Fruit fly (Drosophila melanogaster) whole organism, embryonic: ENCODE measurements around the gene Ldaf1.
A peak's percentile ranks its signal among the peaks of the same experiment; 100 is the strongest.

Experiments used
- Awh ChIP-seq: fragments of 200-800 bp; sonication (Bioruptor generic); IDR thresholded peaks from 2 replicates; pipeline ENCODE4, ENCODE4 v1.3.6; 2022; ENCODE audit warnings: missing biosample characterization, missing genetic modification characterization
- CG11695 ChIP-seq: fragments of 200-800 bp; sonication (Bioruptor generic); IDR thresholded peaks from 3 replicates; pipeline ENCODE4 v1.3.6; 2022; ENCODE audit warnings: missing biosample characterization, missing genetic modification characterization
- CG14965 ChIP-seq: fragments of 200-800 bp; sonication (Bioruptor generic); optimal IDR thresholded peaks from 2 replicates; lab custom pipeline; 2016; ENCODE audit warnings: missing biosample characterization, missing genetic modification characterization, borderline replicate concordance
- CG15073 ChIP-seq: fragments of 200-800 bp; sonication (Bioruptor generic); optimal IDR thresholded peaks from 2 replicates; lab custom pipeline; 2016; ENCODE audit warnings: missing biosample characterization, missing genetic modification characterization
- CG16813 ChIP-seq: fragments of 200-800 bp; sonication (Bioruptor generic); IDR thresholded peaks from 3 replicates; pipeline ENCODE4 v1.3.6; 2022; ENCODE audit warnings: missing biosample characterization, missing genetic modification characterization; ENCODE audit not compliant: partially characterized antibody
- CG17912 ChIP-seq: fragments of 200-800 bp; sonication (Bioruptor generic); optimal IDR thresholded peaks from 2 replicates; lab custom pipeline; 2018; ENCODE audit warnings: missing biosample characterization, mild to moderate bottlenecking, missing genetic modification characterization
- CG18262 ChIP-seq: fragments of 200-800 bp; optimal IDR thresholded peaks from 3 replicates; lab custom pipeline; 2019; ENCODE audit warnings: missing biosample characterization, mild to moderate bottlenecking, missing genetic modification characterization, moderate library complexity
- CG1832 ChIP-seq: fragments of 200-800 bp; sonication (Bioruptor generic); optimal IDR thresholded peaks from 2 replicates; lab custom pipeline; 2017; ENCODE audit warnings: missing biosample characterization, mild to moderate bottlenecking, missing genetic modification characterization, inconsistent platforms
- CG18599 ChIP-seq: fragments of 200-800 bp; sonication (Bioruptor generic); optimal IDR thresholded peaks from 3 replicates; lab custom pipeline; 2017; ENCODE audit warnings: missing biosample characterization, missing genetic modification characterization, mild to moderate bottlenecking, moderate library complexity, missing genetic modification reagents
- CG2199 ChIP-seq: fragments of 200-800 bp; sonication (Bioruptor generic); IDR thresholded peaks from 3 replicates; pipeline ENCODE4 v1.3.6; 2022; ENCODE audit warnings: missing biosample characterization, missing genetic modification characterization
- CG2678 ChIP-seq: fragments of 200-800 bp; sonication (Bioruptor generic); optimal IDR thresholded peaks from 3 replicates; lab custom pipeline; 2019; ENCODE audit warnings: missing biosample characterization, mild to moderate bottlenecking, missing genetic modification characterization, moderate library complexity
- CG31441 ChIP-seq: fragments of 200-800 bp; sonication (Bioruptor generic); IDR thresholded peaks from 2 replicates; pipeline ENCODE4 v1.3.6; 2022; ENCODE audit warnings: missing biosample characterization, missing genetic modification characterization
- CG4424 ChIP-seq: fragments of 200-800 bp; sonication (Bioruptor generic); optimal IDR thresholded peaks from 3 replicates; lab custom pipeline; 2016; ENCODE audit warnings: missing biosample characterization, missing genetic modification characterization
- CG4617 ChIP-seq: fragments of 200-800 bp; sonication (Bioruptor generic); optimal IDR thresholded peaks from 3 replicates; lab custom pipeline; 2016; ENCODE audit warnings: missing biosample characterization, missing genetic modification characterization, borderline replicate concordance
- CG4707 ChIP-seq: fragments of 200-800 bp; sonication (Bioruptor generic); optimal IDR thresholded peaks from 2 replicates; lab custom pipeline; 2018; ENCODE audit warnings: missing biosample characterization, mild to moderate bottlenecking, missing genetic modification characterization, moderate library complexity
- CG6791 ChIP-seq: fragments of 200-800 bp; sonication (Bioruptor generic); IDR thresholded peaks from 3 replicates; pipeline ENCODE4 v1.3.6; 2022; ENCODE audit warnings: missing biosample characterization, missing genetic modification characterization; ENCODE audit not compliant: partially characterized antibody
- CG7963 ChIP-seq: fragments of 200-800 bp; sonication (Bioruptor generic); IDR thresholded peaks from 3 replicates; pipeline ENCODE4 v1.3.6; 2022; ENCODE audit warnings: missing biosample characterization, missing genetic modification characterization; ENCODE audit not compliant: partially characterized antibody
- CG8089 ChIP-seq: fragments of 200-800 bp; sonication (Bioruptor generic); optimal IDR thresholded peaks from 3 replicates; lab custom pipeline; 2016; ENCODE audit warnings: missing biosample characterization, missing genetic modification characterization
- CG9215 ChIP-seq: fragments of 200-800 bp; sonication (Bioruptor generic); IDR thresholded peaks from 2 replicates; pipeline ENCODE4 v1.3.6; 2022; ENCODE audit warnings: missing biosample characterization, missing genetic modification characterization
- CG9797 ChIP-seq: fragments of 200-800 bp; sonication (Bioruptor generic); optimal IDR thresholded peaks from 3 replicates; lab custom pipeline; 2018; ENCODE audit warnings: missing biosample characterization, mild to moderate bottlenecking, missing genetic modification characterization
- Dad ChIP-seq: fragments of 200-800 bp; sonication (Bioruptor generic); optimal IDR thresholded peaks from 3 replicates; lab custom pipeline; 2016; ENCODE audit warnings: missing biosample characterization, missing genetic modification characterization
- Doc2 ChIP-seq: fragments of 200-800 bp; sonication (Bioruptor generic); IDR thresholded peaks from 2 replicates; pipeline ENCODE4 v1.3.6; 2022; ENCODE audit warnings: missing biosample characterization, missing genetic modification characterization
- E2f1 ChIP-seq: fragments of 200-800 bp; sonication (Bioruptor generic); IDR thresholded peaks from 2 replicates; pipeline ENCODE4 v1.3.6; 2022; ENCODE audit warnings: missing biosample characterization, missing genetic modification characterization
- E2f2 ChIP-seq: fragments of 200-800 bp; sonication (Bioruptor generic); IDR thresholded peaks from 2 replicates; pipeline ENCODE4 v1.3.6; 2022; ENCODE audit warnings: missing biosample characterization, missing genetic modification characterization
- Ets97D ChIP-seq: fragments of 200-800 bp; sonication (Bioruptor generic); optimal IDR thresholded peaks from 3 replicates; lab custom pipeline; 2016; ENCODE audit warnings: missing biosample characterization, missing genetic modification characterization
- HLH4C ChIP-seq: fragments of 200-800 bp; sonication (Bioruptor generic); IDR thresholded peaks from 3 replicates; pipeline ENCODE4 v1.3.6; 2022; ENCODE audit warnings: missing biosample characterization, missing genetic modification characterization; ENCODE audit not compliant: partially characterized antibody
- Hsf ChIP-seq: fragments of 200-800 bp; sonication (Bioruptor generic); optimal IDR thresholded peaks from 3 replicates; lab custom pipeline; 2016; ENCODE audit warnings: missing biosample characterization, missing genetic modification characterization
- Opbp ChIP-seq: fragments of 200-800 bp; sonication (Bioruptor generic); IDR thresholded peaks from 3 replicates; pipeline ENCODE4 v1.3.6; 2022; ENCODE audit warnings: missing biosample characterization, missing genetic modification characterization; ENCODE audit not compliant: partially characterized antibody
- bab2 ChIP-seq: fragments of 200-800 bp; sonication (Bioruptor generic); optimal IDR thresholded peaks from 2 replicates; lab custom pipeline; 2016; ENCODE audit warnings: missing biosample characterization, missing genetic modification characterization
- dan ChIP-seq: fragments of 200-800 bp; sonication (Bioruptor generic); IDR thresholded peaks from 2 replicates; pipeline ENCODE4 v1.3.6; 2022; ENCODE audit warnings: missing biosample characterization, missing genetic modification characterization
- danr ChIP-seq: fragments of 200-800 bp; sonication (Bioruptor generic); IDR thresholded peaks from 2 replicates; pipeline ENCODE4 v1.3.6; 2022; ENCODE audit warnings: missing biosample characterization, missing genetic modification characterization
- gro ChIP-seq: fragments of 200-800 bp; sonication (Bioruptor generic); optimal IDR thresholded peaks from 2 replicates; lab custom pipeline; 2016; ENCODE audit warnings: missing biosample characterization, missing genetic modification characterization
- ham ChIP-seq: fragments of 200-800 bp; sonication (Bioruptor generic); IDR thresholded peaks from 2 replicates; pipeline ENCODE4 v1.3.6; 2022; ENCODE audit warnings: missing biosample characterization, missing genetic modification characterization
- hb ChIP-seq: fragments of 200-800 bp; sonication (Bioruptor generic); IDR thresholded peaks from 3 replicates; pipeline ENCODE4 v1.3.6; 2022; ENCODE audit warnings: missing biosample characterization, missing genetic modification characterization; ENCODE audit not compliant: partially characterized antibody
- klu ChIP-seq: fragments of 200-800 bp; sonication (Bioruptor generic); IDR thresholded peaks from 2 replicates; pipeline ENCODE4 v1.3.6; 2022; ENCODE audit warnings: missing biosample characterization, missing genetic modification characterization
- lmd ChIP-seq: fragments of 200-800 bp; sonication (Bioruptor generic); IDR thresholded peaks from 2 replicates; pipeline ENCODE4 v1.3.6; 2022; ENCODE audit warnings: missing biosample characterization, missing genetic modification characterization
- nerfin-1 ChIP-seq: fragments of 200-800 bp; sonication (Bioruptor generic); optimal IDR thresholded peaks from 3 replicates; lab custom pipeline; 2019; ENCODE audit warnings: missing biosample characterization, mild to moderate bottlenecking, missing genetic modification characterization, moderate library complexity
- oc ChIP-seq: fragments of 200-800 bp; sonication (Bioruptor generic); optimal IDR thresholded peaks from 2 replicates; lab custom pipeline; 2018; ENCODE audit warnings: missing biosample characterization, mild to moderate bottlenecking, missing genetic modification characterization, moderate library complexity
- rib ChIP-seq: fragments of 200-800 bp; sonication (Bioruptor generic); IDR thresholded peaks from 2 replicates; pipeline ENCODE4 v1.3.6; 2022; ENCODE audit warnings: missing biosample characterization, missing genetic modification characterization
- seq ChIP-seq: fragments of 200-800 bp; sonication (Bioruptor generic); IDR thresholded peaks from 2 replicates; pipeline ENCODE4 v1.3.6; 2022; ENCODE audit warnings: missing biosample characterization, missing genetic modification characterization
- sima ChIP-seq: fragments of 200-800 bp; sonication (Bioruptor generic); optimal IDR thresholded peaks from 2 replicates; lab custom pipeline; 2016; ENCODE audit warnings: missing biosample characterization, missing genetic modification characterization
- slp2 ChIP-seq: fragments of 200-800 bp; sonication (Bioruptor generic); optimal IDR thresholded peaks from 2 replicates; lab custom pipeline; 2016; ENCODE audit warnings: missing biosample characterization, missing genetic modification characterization
- sna ChIP-seq: fragments of 200-800 bp; sonication (Bioruptor generic); IDR thresholded peaks from 2 replicates; pipeline ENCODE4 v1.3.6; 2022; ENCODE audit warnings: missing biosample characterization, missing genetic modification characterization; ENCODE audit not compliant: partially characterized antibody
- sob ChIP-seq: fragments of 200-800 bp; sonication (Bioruptor generic); IDR thresholded peaks from 2 replicates; pipeline ENCODE4 v1.3.6; 2022; ENCODE audit warnings: missing biosample characterization, missing genetic modification characterization
- stwl ChIP-seq: fragments of 200-800 bp; sonication (Bioruptor generic); optimal IDR thresholded peaks from 3 replicates; lab custom pipeline; 2018; ENCODE audit warnings: missing biosample characterization, mild to moderate bottlenecking, missing genetic modification characterization, moderate library complexity
- tin ChIP-seq: fragments of 200-800 bp; sonication (Bioruptor generic); optimal IDR thresholded peaks from 3 replicates; lab custom pipeline; 2016; ENCODE audit warnings: missing biosample characterization, missing genetic modification characterization
- toy ChIP-seq: fragments of 200-800 bp; sonication (Bioruptor generic); IDR thresholded peaks from 2 replicates; pipeline ENCODE4 v1.3.6; 2022; ENCODE audit warnings: missing biosample characterization, missing genetic modification characterization
- ttk ChIP-seq: fragments of 200-800 bp; sonication (Bioruptor generic); IDR thresholded peaks from 2 replicates; pipeline ENCODE4 v2.1.2; 2022; ENCODE audit warnings: missing biosample characterization, missing genetic modification characterization
- vvl ChIP-seq: fragments of 200-800 bp; sonication (Bioruptor generic); IDR thresholded peaks from 2 replicates; pipeline ENCODE4 v1.3.6; 2022; ENCODE audit warnings: missing biosample characterization, missing genetic modification characterization
- wdn ChIP-seq: fragments of 200-800 bp; sonication (Bioruptor generic); IDR thresholded peaks from 2 replicates; pipeline ENCODE4 v1.3.6; 2022; ENCODE audit warnings: missing biosample characterization, missing genetic modification characterization
- zen ChIP-seq: fragments of 200-800 bp; sonication (Bioruptor generic); optimal IDR thresholded peaks from 3 replicates; lab custom pipeline; 2018; ENCODE audit warnings: missing biosample characterization, mild to moderate bottlenecking, missing genetic modification characterization, moderate library complexity

Gene Ldaf1

dm6 chrX:1889926-1890325 is 11.8 kb downstream of the Ldaf1 start, which contains the start of the genes trr and mRpL16 (continued):
- TF ChIP-seq Ets97D (GFP tag; lab: Kevin White, UChicago) (peak; percentile 66), bab2 (GFP tag; lab: Kevin White, UChicago) (peak; percentile 38), danr (GFP tag; lab: Robert Waterston, UW) (no peak), oc (tag; lab: Kevin White, UChicago) (no peak), CG6791 (GFP tag; lab: Robert Waterston, UW) (peak; percentile 60), CG18599 (no peak), CG18262 (tag; lab: Kevin White, UChicago) (peak; percentile 43), CG1832 (no peak), E2f2 (GFP tag; lab: Robert Waterston, UW) (peak; percentile 40; the same call in 1 of the 2 replicates), klu (GFP tag; lab: Robert Waterston, UW) (no peak), CG31441 (GFP tag; lab: Robert Waterston, UW) (no peak), CG2199 (GFP tag; lab: Robert Waterston, UW) (no peak), gro (GFP tag; lab: Kevin White, UChicago) (no peak), hb (GFP tag; lab: Robert Waterston, UW) (no peak), CG8089 (no peak), CG11695 (GFP tag; lab: Robert Waterston, UW) (peak; percentile 39; the same call in 1 of the 3 replicates), CG9797 (GFP tag; lab: Kevin White, UChicago) (peak; percentile 84), CG14965 (GFP tag; lab: Kevin White, UChicago) (no peak), CG2678 (tag; lab: Kevin White, UChicago) (no peak), stwl (tag; lab: Kevin White, UChicago) (peak; percentile 60), E2f1 (no peak), tin (peak; percentile 32), dan (GFP tag; lab: Robert Waterston, UW) (no peak), CG4424 (GFP tag; lab: Kevin White, UChicago) (no peak), rib (GFP tag; lab: Robert Waterston, UW) (no peak), CG4707 (GFP tag; lab: Kevin White, UChicago) (no peak), nerfin-1 (tag; lab: Kevin White, UChicago) (peak; percentile 5), slp2 (peak; percentile 33), seq (peak; percentile 56; the same call in 1 of the 2 replicates), lmd (GFP tag; lab: Robert Waterston, UW) (peak; percentile 33; the same call in 1 of the 2 replicates), toy (GFP tag; lab: Robert Waterston, UW) (no peak), HLH4C (GFP tag; lab: Robert Waterston, UW) (peak; percentile 54; the same call in 2 of the 3 replicates), CG9215 (GFP tag; lab: Robert Waterston, UW) (peak; percentile 44; the same call in 1 of the 2 replicates), ttk (no peak), wdn (GFP tag; lab: Robert Waterston, UW) (0 out of 2 replicates have a peak, but pooled peaks have one; percentile 48), CG7963 (peak; percentile 40; the same call in 1 of the 3 replicates), CG17912 (GFP tag; lab: Kevin White, UChicago) (peak; percentile 30), Awh (no peak), zen (tag; lab: Kevin White, UChicago) (peak; percentile 13), ham (GFP tag; lab: Robert Waterston, UW) (no peak), CG4617 (GFP tag; lab: Kevin White, UChicago) (peak; percentile 37), sob (peak; percentile 40; the same call in 1 of the 2 replicates), sna (GFP tag; lab: Robert Waterston, UW) (peak; percentile 68; the same call in 1 of the 2 replicates), Dad (peak; percentile 41), Hsf (GFP tag; lab: Kevin White, UChicago) (peak; percentile 18), vvl (GFP tag; lab: Robert Waterston, UW) (peak; percentile 57), sima (GFP tag; lab: Kevin White, UChicago) (no peak), CG16813 (GFP tag; lab: Robert Waterston, UW) (peak; percentile 80), Opbp (GFP tag; lab: Robert Waterston, UW) (peak; percentile 52; the same call in 2 of the 3 replicates), CG15073 (GFP tag; lab: Kevin White, UChicago) (no peak), Doc2 (no peak)
